Worm (Caenorhabditis elegans): ENCODE data around the gene srw-43.
"Not testable (repeated sequence)": the region's sequence is repeated elsewhere in the genome, so short reads cannot be mapped to it uniquely, and the experiment has no call there.

The srw-43 gene

ce11 chrV:16685725-16686124 lies at the start of gene srw-43:
srw-43 (plus strand) TSS chrV:16686025.
- TF ChIP-seq dao-5 (tag; optimal IDR thresholded peaks at IDR 0.05) (no peak), him-1 (tag; optimal IDR thresholded peaks at IDR 0.05) (no peak), W03F9.2 (tag; optimal IDR thresholded peaks at IDR 0.05) (no peak)

ce11 chrV:16638204-16638603 lies 47.6 kb upstream of the srw-43 start, which contains the start of gene srw-76:
srw-76 (minus strand) TSS chrV:16638304.
- TF ChIP-seq him-1 (tag; optimal IDR thresholded peaks at IDR 0.05) = no peak
- TF ChIP-seq W03F9.2 (tag; optimal IDR thresholded peaks at IDR 0.05) = no peak
- no peak for TF ChIP-seq dao-5 (tag; optimal IDR thresholded peaks at IDR 0.05)

ce11 chrV:16640366-16640765 lies 45.5 kb upstream of the srw-43 start:
- TF ChIP-seq him-1 (tag; optimal IDR thresholded peaks at IDR 0.05) (no peak), W03F9.2 (tag; optimal IDR thresholded peaks at IDR 0.05) (no peak), dao-5 (tag; optimal IDR thresholded peaks at IDR 0.05) (no peak)

- TF ChIP-seq dao-5 (tag; optimal IDR thresholded peaks at IDR 0.05) (no peak), W03F9.2 (tag; optimal IDR thresholded peaks at IDR 0.05) (no peak), him-1 (tag; optimal IDR thresholded peaks at IDR 0.05) (no peak)
These were observed 42.3 kb upstream of the srw-43 start, which contains the start of gene srw-77 for ce11 chrV:16643558-16643957. srw-77 (minus strand) TSS chrV:16643658.

- no peak for TF ChIP-seq dao-5 (tag; optimal IDR thresholded peaks at IDR 0.05)
- no peak for TF ChIP-seq him-1 (tag; optimal IDR thresholded peaks at IDR 0.05)
- no peak for TF ChIP-seq W03F9.2 (tag; optimal IDR thresholded peaks at IDR 0.05)
These were observed 40.5 kb upstream of the srw-43 start, which contains the start of gene W06G6.17 for ce11 chrV:16645201-16645940. W06G6.17 (minus strand) TSS chrV:16645251.

- TF ChIP-seq W03F9.2 (tag; optimal IDR thresholded peaks at IDR 0.05) (no peak), him-1 (tag; optimal IDR thresholded peaks at IDR 0.05) (no peak), dao-5 (tag; optimal IDR thresholded peaks at IDR 0.05) (no peak)
These were observed 39.5 kb upstream of the srw-43 start, which contains the start of gene W06G6.9 for ce11 chrV:16646372-16646771. W06G6.9 (minus strand) TSS chrV:16646472.

ce11 chrV:16647093-16647492 lies 38.7 kb upstream of the srw-43 start, which contains the start of gene W06G6.10:
W06G6.10 (minus strand) TSS chrV:16647193.
- TF ChIP-seq him-1 (tag; optimal IDR thresholded peaks at IDR 0.05) = no peak

- TF ChIP-seq him-1 (tag; optimal IDR thresholded peaks at IDR 0.05) (no peak), dao-5 (tag; optimal IDR thresholded peaks at IDR 0.05) (no peak), W03F9.2 (tag; optimal IDR thresholded peaks at IDR 0.05) (no peak)
These were observed 37.4 kb upstream of the srw-43 start, which contains the start of gene W06G6.20 for ce11 chrV:16648317-16649018. W06G6.20 (minus strand) TSS chrV:16648367.

ce11 chrV:16649200-16649599 lies 36.6 kb upstream of the srw-43 start, which contains the start of gene W06G6.11:
W06G6.11 (minus strand) TSS chrV:16649300.
- not testable (repeated sequence) for TF ChIP-seq W03F9.2, dao-5, him-1 (tag; optimal IDR thresholded peaks at IDR 0.05)

ce11 chrV:16654242-16654641 lies 31.6 kb upstream of the srw-43 start, which contains the start of gene W06G6.15:
W06G6.15 (plus strand) TSS chrV:16654542.
- TF ChIP-seq him-1, dao-5, W03F9.2 (tag; optimal IDR thresholded peaks at IDR 0.05): not testable (repeated sequence)

ce11 chrV:16660816-16661215 lies 25.0 kb upstream of the srw-43 start, which contains the start of gene Y70C5B.2:
Y70C5B.2 (minus strand) TSS chrV:16660916.
- TF ChIP-seq dao-5, him-1, W03F9.2 (tag; optimal IDR thresholded peaks at IDR 0.05): not testable (repeated sequence)

- TF ChIP-seq W03F9.2 (tag; optimal IDR thresholded peaks at IDR 0.05) (no peak), dao-5 (tag; optimal IDR thresholded peaks at IDR 0.05) (no peak), him-1 (tag; optimal IDR thresholded peaks at IDR 0.05) (no peak)
These were observed 19.2 kb upstream of the srw-43 start, which contains the start of gene F14F8.14 for ce11 chrV:16666647-16667046. F14F8.14 (minus strand) TSS chrV:16666747.

ce11 chrV:16668473-16668872 lies 17.4 kb upstream of the srw-43 start, which contains the start of gene F14F8.9:
F14F8.9 (minus strand) TSS chrV:16668573.
- no peak for TF ChIP-seq W03F9.2 (tag; optimal IDR thresholded peaks at IDR 0.05)

ce11 chrV:16671190-16671589 lies 14.6 kb upstream of the srw-43 start, which contains the start of gene str-61:
str-61 (minus strand) TSS chrV:16671290.
- no peak for TF ChIP-seq dao-5 (tag; optimal IDR thresholded peaks at IDR 0.05)
- TF ChIP-seq him-1 (tag; optimal IDR thresholded peaks at IDR 0.05) = no peak
- TF ChIP-seq W03F9.2 (tag; optimal IDR thresholded peaks at IDR 0.05) = no peak
